Worm (Caenorhabditis elegans) whole organism, L4 larva: ENCODE measurements around the gene T10F2.5.
A peak's percentile ranks its signal among the peaks of the same experiment; 100 is the strongest.

Experiments
- Y48G9A.11 ChIP-seq: fragments of 200-800 bp; sonication (Bioruptor generic); IDR thresholded peaks from 2 replicates; pipeline ENCODE4 v1.3.6; 2022; ENCODE audit warnings: missing genetic modification reagents, missing genetic modification characterization, missing compliant biosample characterization
- hlh-30 ChIP-seq: sonication (generic microtip); optimal IDR thresholded peaks from 2 replicates; lab custom pipeline; 2017; ENCODE audit warnings: antibody characterized with exemption, mild to moderate bottlenecking, missing genetic modification characterization, missing compliant biosample characterization; ENCODE audit not compliant: insufficient read depth
- lin-15B ChIP-seq: fragments of 150-350 bp; sonication (generic microtip); optimal IDR thresholded peaks from 3 replicates; lab custom pipeline; 2014; ENCODE audit warnings: missing biosample characterization, missing genetic modification characterization
- nhr-10 ChIP-seq: fragments of 150-350 bp; optimal IDR thresholded peaks from 2 replicates; lab custom pipeline; 2014; ENCODE audit warnings: missing biosample characterization, missing genetic modification characterization
- nhr-28 ChIP-seq: fragments of 150-350 bp; optimal IDR thresholded peaks from 2 replicates; lab custom pipeline; 2014; ENCODE audit warnings: missing biosample characterization, missing genetic modification characterization
- nhr-77 ChIP-seq: fragments of 150-350 bp; optimal IDR thresholded peaks from 2 replicates; lab custom pipeline; 2014; ENCODE audit warnings: missing biosample characterization, missing genetic modification characterization
- skn-1 ChIP-seq: fragments of 150-350 bp; optimal IDR thresholded peaks from 2 replicates; lab custom pipeline; 2014; ENCODE audit warnings: missing biosample characterization, missing genetic modification characterization

- TF ChIP-seq lin-15B (tag; lab: Kevin White, UChicago) (no peak), nhr-77 (tag; lab: Kevin White, UChicago) (no peak), skn-1 (no peak), nhr-10 (tag; lab: Kevin White, UChicago) (no peak), hlh-30 (tag; lab: Kevin White, UChicago) (no peak), Y48G9A.11 (GFP tag; lab: Robert Waterston, UW) (no peak), nhr-28 (tag; lab: Kevin White, UChicago) (peak; percentile 48)
Observed at ce11 chrIII:5146749-5147148, 12.7 kb downstream of the T10F2.5 start.
